Worm (Caenorhabditis elegans): ENCODE measurements around the gene T04H1.5.

- TF ChIP-seq hlh-26 (GFP tag; conservative IDR thresholded peaks at IDR 0.05) (no peak), pha-4 (tag; optimal IDR thresholded peaks at IDR 0.05) (no peak), snpc-4 (GFP tag; optimal IDR thresholded peaks at IDR 0.05) (no peak), snpc-4 (tag; optimal IDR thresholded peaks at IDR 0.05) (no peak), somi-1 (GFP tag; optimal IDR thresholded peaks at IDR 0.05) (no peak), rpc-1 (optimal IDR thresholded peaks at IDR 0.05) (no peak), rpc-1 (tag; optimal IDR thresholded peaks at IDR 0.05) (no peak)
Measured at ce11 chrV:12288577-12288976, 37.4 kb downstream of the T04H1.5 start, which contains the start of gene rskd-1.

All from whole organism, young adult.